Worm (Caenorhabditis elegans) whole organism, young adult: ENCODE measurements around the gene T23B5.3.

Experiments
- C06A6.2 ChIP-seq: fragments of 200-800 bp; sonication (Bioruptor generic); conservative IDR thresholded peaks from 2 replicates; pipeline ENCODE4 v1.3.6; 2022; ENCODE audit warnings: missing genetic modification characterization, missing compliant biosample characterization
- F33H1.4 ChIP-seq: fragments of 200-800 bp; sonication (Bioruptor generic); IDR thresholded peaks from 2 replicates; pipeline ENCODE4 v1.3.6; 2022; ENCODE audit warnings: missing genetic modification reagents, missing genetic modification characterization, missing compliant biosample characterization
- F39B2.1 ChIP-seq: fragments of 200-800 bp; sonication (Bioruptor generic); IDR thresholded peaks from 2 replicates; pipeline ENCODE4 v1.3.6; 2022; ENCODE audit warnings: missing genetic modification reagents, missing genetic modification characterization, missing compliant biosample characterization
- F57A8.1 ChIP-seq: fragments of 200-800 bp; sonication (Bioruptor generic); optimal IDR thresholded peaks from 2 replicates; lab custom pipeline; 2018; ENCODE audit warnings: mild to moderate bottlenecking, missing genetic modification characterization, moderate library complexity, missing compliant biosample characterization
- T07F8.4 ChIP-seq: sonication (generic microtip); optimal IDR thresholded peaks from 2 replicates; lab custom pipeline; 2016; ENCODE audit warnings: mild to moderate bottlenecking, missing genetic modification characterization, moderate library complexity, missing compliant biosample characterization
- Y53G8AR.9 ChIP-seq: fragments of 200-800 bp; sonication (Bioruptor generic); conservative IDR thresholded peaks from 2 replicates; pipeline ENCODE4 v1.3.6; 2022; ENCODE audit warnings: missing genetic modification reagents, missing genetic modification characterization, missing compliant biosample characterization
- akir-1 ChIP-seq: fragments of 200-800 bp; sonication (Bioruptor generic); optimal IDR thresholded peaks from 2 replicates; lab custom pipeline; 2018; ENCODE audit warnings: mild to moderate bottlenecking, missing genetic modification characterization, moderate library complexity, missing compliant biosample characterization
- ama-1 ChIP-seq, 3 experiments: fragments of 150-350 bp in 1 of 3; sonication (generic microtip) in 2 of 3; optimal IDR thresholded peaks; 2 replicates each; lab custom pipeline; 2014 to 2018; ENCODE audit warnings: missing biosample characterization in 2 of 3, missing genetic modification characterization in 2 of 3, missing genetic modification reagents in 2 of 3
- aptf-3 ChIP-seq: fragments of 200-800 bp; sonication (Bioruptor generic); IDR thresholded peaks from 2 replicates; pipeline ENCODE4 v1.3.6; 2022; ENCODE audit warnings: missing genetic modification characterization, missing compliant biosample characterization
- atf-7 ChIP-seq: sonication (generic microtip); optimal IDR thresholded peaks from 2 replicates; lab custom pipeline; 2017; ENCODE audit warnings: mild to moderate bottlenecking, missing genetic modification characterization, missing compliant biosample characterization
- cebp-1 ChIP-seq, 2 experiments: fragments of 200-800 bp in 1 of 2; sonication (Bioruptor generic) in 1 of 2; sonication (generic microtip) in 1 of 2; IDR thresholded peaks in 1 of 2; optimal IDR thresholded peaks in 1 of 2; 2 replicates each; pipeline versions ENCODE4 v1.3.6 to Lab custom; 2017 to 2022; ENCODE audit warnings: missing compliant biosample characterization in 2 of 2, missing genetic modification characterization in 2 of 2, mild to moderate bottlenecking in 1 of 2, missing genetic modification reagents in 1 of 2, moderate library complexity in 1 of 2
- ceh-79 ChIP-seq: sonication (generic microtip); optimal IDR thresholded peaks from 2 replicates; lab custom pipeline; 2017; ENCODE audit warnings: mild to moderate bottlenecking, missing genetic modification characterization, missing compliant biosample characterization
- chd-7 ChIP-seq: sonication (generic microtip); optimal IDR thresholded peaks from 2 replicates; lab custom pipeline; 2016; ENCODE audit warnings: mild to moderate bottlenecking, missing genetic modification characterization, moderate library complexity, missing compliant biosample characterization
- efl-1 ChIP-seq: fragments of 150-350 bp; optimal IDR thresholded peaks from 2 replicates; lab custom pipeline; 2014; ENCODE audit warnings: missing biosample characterization, missing genetic modification reagents, missing genetic modification characterization
- egrh-3 ChIP-seq: fragments of 200-800 bp; sonication (Bioruptor generic); IDR thresholded peaks from 2 replicates; pipeline ENCODE4 v1.3.6; 2022; ENCODE audit warnings: missing genetic modification reagents, missing genetic modification characterization, missing compliant biosample characterization
- him-1 ChIP-seq: sonication (generic microtip); optimal IDR thresholded peaks from 2 replicates; lab custom pipeline; 2016; ENCODE audit warnings: missing genotype, missing genetic modification reagents, missing genetic modification characterization, missing compliant biosample characterization
- hmg-20 ChIP-seq: fragments of 200-800 bp; sonication (Bioruptor generic); IDR thresholded peaks from 2 replicates; pipeline ENCODE4 v1.3.6; 2022; ENCODE audit warnings: missing genetic modification reagents, missing genetic modification characterization, missing compliant biosample characterization
- hsf-1 ChIP-seq: fragments of 200-800 bp; sonication (Bioruptor generic); IDR thresholded peaks from 2 replicates; pipeline ENCODE4 v1.3.6; 2022; ENCODE audit warnings: missing genetic modification reagents, missing genetic modification characterization, missing compliant biosample characterization
- let-607 ChIP-seq, 2 experiments: fragments of 200-800 bp in 1 of 2; sonication (Bioruptor generic) in 1 of 2; sonication (generic microtip) in 1 of 2; optimal IDR thresholded peaks; 2 replicates each; lab custom pipeline; 2016 to 2018; ENCODE audit warnings: mild to moderate bottlenecking in 2 of 2, missing compliant biosample characterization in 2 of 2, missing genetic modification characterization in 2 of 2, moderate library complexity in 2 of 2, missing genotype in 1 of 2
- lin-26 ChIP-seq: fragments of 200-800 bp; sonication (Bioruptor generic); IDR thresholded peaks from 2 replicates; pipeline ENCODE4 v1.3.6; 2022; ENCODE audit warnings: missing genetic modification reagents, missing genetic modification characterization, missing compliant biosample characterization
- madf-10 ChIP-seq: sonication (generic microtip); optimal IDR thresholded peaks from 2 replicates; lab custom pipeline; 2016; ENCODE audit warnings: mild to moderate bottlenecking, missing genetic modification characterization, missing compliant biosample characterization
- madf-6 ChIP-seq: fragments of 200-800 bp; sonication (Bioruptor generic); IDR thresholded peaks from 2 replicates; pipeline ENCODE4 v1.3.6; 2022; ENCODE audit warnings: missing genetic modification reagents, missing genetic modification characterization, missing compliant biosample characterization
- madf-8 ChIP-seq: fragments of 200-800 bp; sonication (Bioruptor generic); conservative IDR thresholded peaks from 2 replicates; pipeline ENCODE4 v1.3.6; 2022; ENCODE audit warnings: missing genetic modification reagents, missing genetic modification characterization, missing compliant biosample characterization
- mxl-1 ChIP-seq: sonication (generic microtip); optimal IDR thresholded peaks from 2 replicates; lab custom pipeline; 2016; ENCODE audit warnings: missing genetic modification characterization, missing compliant biosample characterization
- nfyb-1 ChIP-seq: fragments of 200-800 bp; sonication (Bioruptor generic); IDR thresholded peaks from 2 replicates; pipeline ENCODE4 v1.3.6; 2022; ENCODE audit warnings: missing genetic modification reagents, missing genetic modification characterization, missing compliant biosample characterization
- nhr-179 ChIP-seq: sonication (generic microtip); optimal IDR thresholded peaks from 2 replicates; lab custom pipeline; 2016; ENCODE audit warnings: mild to moderate bottlenecking, missing genetic modification characterization, missing compliant biosample characterization
- nhr-80 ChIP-seq: sonication (generic microtip); optimal IDR thresholded peaks from 2 replicates; lab custom pipeline; 2016; ENCODE audit warnings: missing genetic modification characterization, missing compliant biosample characterization
- pbrm-1 ChIP-seq: fragments of 200-800 bp; sonication (Bioruptor generic); IDR thresholded peaks from 2 replicates; pipeline ENCODE4 v1.3.6; 2022; ENCODE audit warnings: missing genetic modification reagents, missing genetic modification characterization, missing compliant biosample characterization
- sea-2 ChIP-seq: fragments of 200-800 bp; sonication (Bioruptor generic); IDR thresholded peaks from 2 replicates; pipeline ENCODE4 v1.3.6; 2022; ENCODE audit warnings: missing genetic modification characterization, missing compliant biosample characterization
- snpc-1.1 ChIP-seq: sonication (generic microtip); optimal IDR thresholded peaks from 2 replicates; lab custom pipeline; 2017; ENCODE audit warnings: missing genetic modification characterization, mild to moderate bottlenecking, missing compliant biosample characterization, antibody characterized with exemption, moderate library complexity, missing genotype, missing genetic modification reagents; ENCODE audit not compliant: insufficient read depth
- snpc-4 ChIP-seq, 5 experiments: fragments of 150-350 bp in 1 of 5; sonication (generic microtip) in 4 of 5; optimal IDR thresholded peaks; 2 replicates each; lab custom pipeline; 2014 to 2018; ENCODE audit warnings: missing genetic modification characterization in 5 of 5, missing biosample characterization in 3 of 5, antibody characterized with exemption in 2 of 5, mild to moderate bottlenecking in 2 of 5, missing compliant biosample characterization in 2 of 5, missing genotype in 2 of 5, moderate library complexity in 2 of 5, missing genetic modification reagents in 1 of 5
- somi-1 ChIP-seq: fragments of 200-800 bp; sonication (Bioruptor generic); optimal IDR thresholded peaks from 2 replicates; lab custom pipeline; 2018; ENCODE audit warnings: mild to moderate bottlenecking, missing genetic modification characterization, missing compliant biosample characterization
- tlf-1 ChIP-seq: fragments of 200-800 bp; sonication (Bioruptor generic); optimal IDR thresholded peaks from 2 replicates; lab custom pipeline; 2018; ENCODE audit warnings: mild to moderate bottlenecking, missing genetic modification characterization, missing compliant biosample characterization
- xnd-1 ChIP-seq: sonication (generic microtip); optimal IDR thresholded peaks from 2 replicates; lab custom pipeline; 2016; ENCODE audit warnings: missing genotype, missing genetic modification reagents, missing genetic modification characterization, missing compliant biosample characterization
- zfh-2 ChIP-seq: fragments of 200-800 bp; sonication (Bioruptor generic); conservative IDR thresholded peaks from 2 replicates; pipeline ENCODE4 v1.3.6; 2022; ENCODE audit warnings: missing genetic modification reagents, missing genetic modification characterization, missing compliant biosample characterization
- ztf-22 ChIP-seq: fragments of 200-800 bp; sonication (Bioruptor generic); optimal IDR thresholded peaks from 2 replicates; lab custom pipeline; 2018; ENCODE audit warnings: mild to moderate bottlenecking, missing genetic modification characterization, moderate library complexity, missing compliant biosample characterization
- ztf-3 ChIP-seq: fragments of 200-800 bp; sonication (Bioruptor generic); optimal IDR thresholded peaks from 2 replicates; lab custom pipeline; 2018; ENCODE audit warnings: mild to moderate bottlenecking, missing genetic modification characterization, missing compliant biosample characterization

T23B5.3 gene

ce11 chrIV:12689709-12690142 is 1.3 kb downstream of the T23B5.3 start (continued):
- TF ChIP-seq ceh-79 (tag; lab: Kevin White, UChicago) (no peak), atf-7 (tag; lab: Kevin White, UChicago) (peak; percentile 86), snpc-4 (GFP tag; optimal IDR thresholded peaks at IDR 0.05; lab: Kevin White, UChicago) (no peak), snpc-4 (tag; optimal IDR thresholded peaks at IDR 0.05; lab: Kevin White, UChicago) (no peak), snpc-1.1 (tag; lab: Kevin White, UChicago) (no peak), T07F8.4 (tag; lab: Kevin White, UChicago) (no peak), akir-1 (GFP tag; lab: Kevin White, UChicago) (no peak), xnd-1 (no peak), madf-10 (tag; lab: Kevin White, UChicago) (peak; percentile 67), sea-2 (GFP tag; lab: Robert Waterston, UW) (no peak), hmg-20 (GFP tag; lab: Robert Waterston, UW) (no peak), F39B2.1 (GFP tag; lab: Robert Waterston, UW) (no peak), F33H1.4 (GFP tag; lab: Robert Waterston, UW) (no peak), Y53G8AR.9 (GFP tag; lab: Robert Waterston, UW) (no peak), nhr-80 (peak; percentile 99), aptf-3 (GFP tag; lab: Robert Waterston, UW) (no peak), ztf-22 (GFP tag; lab: Kevin White, UChicago) (peak; percentile 85), somi-1 (no peak), egrh-3 (no peak), him-1 (tag; lab: Kevin White, UChicago) (no peak), cebp-1 (GFP tag; IDR thresholded peaks at IDR 0.05; lab: Robert Waterston, UW) (no peak), cebp-1 (tag; optimal IDR thresholded peaks at IDR 0.05; lab: Kevin White, UChicago) (peak; percentile 53), efl-1 (GFP tag; lab: Kevin White, UChicago) (no peak), mxl-1 (tag; lab: Kevin White, UChicago) (no peak), let-607 (tag; optimal IDR thresholded peaks at IDR 0.05; lab: Kevin White, UChicago) (peak; percentile 60 to 75), tlf-1 (GFP tag; lab: Kevin White, UChicago) (peak; percentile 49), madf-8 (GFP tag; lab: Robert Waterston, UW) (no peak), chd-7 (peak; percentile 66), ama-1 (optimal IDR thresholded peaks at IDR 0.05; lab: Kevin White, UChicago) (no peak), ama-1 (GFP tag; optimal IDR thresholded peaks at IDR 0.05; lab: Kevin White, UChicago) (no peak), lin-26 (GFP tag; lab: Robert Waterston, UW) (no peak), nfyb-1 (peak; percentile 12; the same call in 1 of the 2 replicates)
- TF ChIP-seq, all 124 proteins: peak for 19

ce11 chrIV:12698880-12699279 is 10.4 kb downstream of the T23B5.3 start:
- TF ChIP-seq cebp-1 (GFP tag; IDR thresholded peaks at IDR 0.05; lab: Robert Waterston, UW): no peak
- peak; percentile 3 for TF ChIP-seq cebp-1 (tag; optimal IDR thresholded peaks at IDR 0.05; lab: Kevin White, UChicago)
- TF ChIP-seq madf-6 (GFP tag; lab: Robert Waterston, UW): no peak
- TF ChIP-seq aptf-3 (GFP tag; lab: Robert Waterston, UW): no peak
- TF ChIP-seq atf-7 (tag; lab: Kevin White, UChicago): no peak
- no peak for TF ChIP-seq hsf-1
- peak; percentile 84 for TF ChIP-seq nhr-80
- TF ChIP-seq pbrm-1 (GFP tag; lab: Robert Waterston, UW): no peak

ce11 chrIV:12700204-12700603 is 11.7 kb downstream of the T23B5.3 start:
- TF ChIP-seq zfh-2 (GFP tag; lab: Robert Waterston, UW): no peak
- no peak for TF ChIP-seq akir-1 (GFP tag; lab: Kevin White, UChicago)
- TF ChIP-seq nhr-179: no peak
- no peak for TF ChIP-seq C06A6.2 (GFP tag; lab: Robert Waterston, UW)
- peak; percentile 87 for TF ChIP-seq nhr-80
- no peak for TF ChIP-seq F57A8.1 (GFP tag; lab: Kevin White, UChicago)
- TF ChIP-seq ztf-3: no peak
